Worm (Caenorhabditis elegans): Measurements from ENCODE around the gene F38C2.4.
"Not testable (repeated sequence)": the region's sequence is repeated elsewhere in the genome, so short reads cannot be mapped to it uniquely, and the experiment has no call there.

F38C2.4 gene

DNA sequence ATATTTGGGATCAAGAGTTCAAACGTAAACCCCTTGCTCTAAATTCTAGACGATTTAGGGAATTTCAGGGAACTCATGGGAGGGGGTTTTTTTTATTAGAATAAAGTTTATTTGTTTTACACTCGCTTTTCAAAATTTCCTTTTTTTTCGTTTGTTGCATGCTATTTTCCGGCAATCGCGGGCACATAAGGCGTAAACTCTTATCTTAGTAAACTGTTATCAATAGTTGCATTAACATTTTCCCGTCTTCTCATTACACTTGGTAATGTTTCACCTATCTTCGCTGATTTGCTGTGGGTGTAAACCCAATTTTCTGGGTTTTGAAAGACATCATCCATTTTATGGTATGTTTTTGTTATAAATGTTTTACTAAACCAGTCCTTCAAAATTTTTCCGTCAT lies 22.8 kb downstream of the F38C2.4 start:
- TF ChIP-seq unc-39 (tag; optimal IDR thresholded peaks at IDR 0.05) (no peak), flh-1 (GFP tag; optimal IDR thresholded peaks at IDR 0.05) (no peak), nhr-237 (tag; optimal IDR thresholded peaks at IDR 0.05) (no peak)

DNA sequence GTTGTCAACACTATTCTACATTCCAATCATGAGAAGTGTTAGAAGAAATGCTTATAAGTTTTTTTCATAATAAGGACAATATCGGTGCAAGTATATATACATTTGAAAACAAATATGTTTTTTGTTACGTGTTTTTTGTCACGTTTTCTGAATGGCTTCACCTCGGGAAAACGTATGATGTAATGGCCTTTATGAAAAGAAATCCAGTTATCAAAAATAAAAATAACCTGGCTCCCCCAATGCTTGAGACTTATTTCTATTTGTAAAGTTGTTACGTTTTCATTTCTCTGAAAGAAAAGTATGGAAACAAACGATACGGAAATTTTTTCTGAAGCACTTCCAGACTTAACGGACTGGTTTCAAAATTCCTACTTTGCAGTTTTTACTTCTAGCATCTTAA lies 27.8 kb downstream of the F38C2.4 start, which contains the start of gene srz-72:
srz-72 (plus strand) TSS at position 301 of the 400 bp plus-strand sequence.
- TF ChIP-seq elt-3 (tag; optimal IDR thresholded peaks at IDR 0.05) (no peak), pha-4 (tag; optimal IDR thresholded peaks at IDR 0.05) (no peak), nhr-237 (tag; optimal IDR thresholded peaks at IDR 0.05) (no peak)

DNA sequence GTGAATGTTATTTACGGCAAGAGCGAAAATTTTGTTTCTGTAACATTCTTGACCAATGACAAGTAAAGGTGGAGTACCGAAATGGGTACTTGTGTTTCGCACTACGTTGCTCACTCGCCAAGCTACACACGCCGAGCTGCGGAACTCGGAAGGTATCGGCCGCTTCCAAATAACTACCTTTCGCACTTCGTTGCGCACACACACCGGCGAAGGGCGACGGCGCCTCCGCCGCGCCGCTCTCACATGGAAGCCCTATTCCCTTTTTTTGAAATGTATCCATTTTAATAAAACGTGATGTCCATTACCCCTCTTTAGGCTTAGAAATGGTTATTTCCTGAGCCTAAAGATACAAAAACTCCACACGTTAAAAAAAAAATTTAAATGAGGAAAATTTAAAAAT lies 35.9 kb downstream of the F38C2.4 start:
- no peak for TF ChIP-seq zip-8 (tag; optimal IDR thresholded peaks at IDR 0.05)
- no peak for TF ChIP-seq unc-120 (tag; optimal IDR thresholded peaks at IDR 0.05; ENCODE audit: poor library complexity, severe bottlenecking)
- no peak for TF ChIP-seq ham-2 (GFP tag; optimal IDR thresholded peaks at IDR 0.05)

DNA sequence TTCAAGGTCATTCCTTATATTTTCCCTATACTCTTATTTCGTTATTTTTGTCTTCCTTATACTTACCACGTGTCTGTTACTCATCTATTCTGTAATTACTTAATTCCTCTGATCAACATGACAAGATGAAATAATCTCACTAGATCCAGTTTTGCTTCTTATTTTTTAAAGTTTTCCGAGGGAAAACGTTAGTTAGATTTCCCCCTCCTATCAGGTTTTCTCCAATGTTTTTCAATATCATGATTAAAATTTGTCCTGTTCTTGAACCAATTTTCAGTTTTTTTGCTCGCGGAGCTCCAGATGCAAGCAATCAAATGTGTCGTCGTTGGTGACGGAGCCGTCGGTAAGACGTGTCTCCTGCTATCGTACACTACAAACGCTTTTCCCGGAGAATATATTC lies 36.9 kb downstream of the F38C2.4 start, which contains the start of gene rac-2:
rac-2 (plus strand) TSS at position 301 of the 400 bp plus-strand sequence.
- TF ChIP-seq pha-4, nhr-12, sptf-1 (tag; optimal IDR thresholded peaks at IDR 0.05): not testable (repeated sequence)

DNA sequence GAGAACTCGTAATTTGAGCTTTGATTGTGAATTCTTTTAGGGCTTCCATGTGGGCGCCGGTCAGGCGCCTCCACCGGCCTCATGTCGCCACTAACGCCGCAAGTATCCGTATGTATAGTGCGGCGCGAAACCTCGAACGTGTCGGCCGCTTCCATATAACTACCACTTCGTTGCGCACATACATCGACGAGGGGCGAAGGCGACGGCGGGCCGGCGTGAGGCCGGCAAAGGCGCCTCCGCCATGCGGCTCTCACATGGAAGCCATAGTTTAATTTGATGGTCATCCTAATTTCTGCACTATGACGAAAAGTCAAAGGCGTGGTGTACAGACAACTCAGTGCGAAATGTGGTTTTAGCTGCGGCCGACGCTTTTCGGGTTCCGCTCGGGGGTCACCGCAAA lies 39.0 kb downstream of the F38C2.4 start:
- TF ChIP-seq ceh-43 (GFP tag; optimal IDR thresholded peaks at IDR 0.05) (no peak), pha-4 (tag; optimal IDR thresholded peaks at IDR 0.05) (no peak), mls-2 (tag; optimal IDR thresholded peaks at IDR 0.05) (no peak), sem-2 (GFP tag; optimal IDR thresholded peaks at IDR 0.05) (no peak), unc-120 (tag; optimal IDR thresholded peaks at IDR 0.05; ENCODE audit: poor library complexity, severe bottlenecking) (no peak), nhr-12 (tag; optimal IDR thresholded peaks at IDR 0.05) (no peak), cnd-1 (tag; optimal IDR thresholded peaks at IDR 0.05) (no peak), mab-5 (tag; optimal IDR thresholded peaks at IDR 0.05) (no peak), ces-1 (GFP tag; optimal IDR thresholded peaks at IDR 0.05) (no peak), hlh-1 (tag; optimal IDR thresholded peaks at IDR 0.05) (no peak), snpc-4 (tag; optimal IDR thresholded peaks at IDR 0.05) (no peak), lsy-2 (tag; optimal IDR thresholded peaks at IDR 0.05) (no peak), flh-1 (GFP tag; optimal IDR thresholded peaks at IDR 0.05) (no peak), nhr-28 (tag; optimal IDR thresholded peaks at IDR 0.05) (no peak), elt-3 (tag; optimal IDR thresholded peaks at IDR 0.05) (no peak)

DNA sequence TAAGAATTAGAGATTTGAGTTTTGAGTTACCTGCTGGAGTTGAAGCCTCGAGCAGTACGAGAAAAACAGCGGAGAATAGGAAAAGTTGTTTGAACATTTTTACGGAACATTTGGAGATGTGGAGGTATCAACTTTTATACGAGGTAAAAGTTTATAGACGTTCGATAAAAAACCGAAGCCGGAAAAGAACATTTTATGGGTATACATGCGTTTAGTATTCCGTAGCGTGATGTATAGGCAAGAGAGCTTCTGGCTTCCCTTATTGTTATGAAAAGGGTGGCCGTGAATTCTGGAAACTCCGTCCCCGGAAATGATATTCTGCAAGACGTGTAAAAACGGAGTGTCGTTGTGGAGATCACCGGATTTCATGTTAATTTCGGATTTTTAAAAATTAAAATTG lies 49.4 kb downstream of the F38C2.4 start, which contains the start of gene K03D3.5:
K03D3.5 (minus strand) TSS at position 101 of the 400 bp plus-strand sequence.
- TF ChIP-seq ceh-39 (tag; optimal IDR thresholded peaks at IDR 0.05) (no peak), drap-1 (GFP tag; optimal IDR thresholded peaks at IDR 0.05) (no peak), elt-3 (tag; optimal IDR thresholded peaks at IDR 0.05) (no peak), nhr-237 (tag; optimal IDR thresholded peaks at IDR 0.05) (no peak), ceh-43 (GFP tag; optimal IDR thresholded peaks at IDR 0.05) (no peak), lsy-2 (tag; optimal IDR thresholded peaks at IDR 0.05) (no peak), snpc-4 (tag; optimal IDR thresholded peaks at IDR 0.05) (no peak), bed-3 (GFP tag; optimal IDR thresholded peaks at IDR 0.05) (no peak), ceh-83 (GFP tag; optimal IDR thresholded peaks at IDR 0.05) (no peak)

DNA sequence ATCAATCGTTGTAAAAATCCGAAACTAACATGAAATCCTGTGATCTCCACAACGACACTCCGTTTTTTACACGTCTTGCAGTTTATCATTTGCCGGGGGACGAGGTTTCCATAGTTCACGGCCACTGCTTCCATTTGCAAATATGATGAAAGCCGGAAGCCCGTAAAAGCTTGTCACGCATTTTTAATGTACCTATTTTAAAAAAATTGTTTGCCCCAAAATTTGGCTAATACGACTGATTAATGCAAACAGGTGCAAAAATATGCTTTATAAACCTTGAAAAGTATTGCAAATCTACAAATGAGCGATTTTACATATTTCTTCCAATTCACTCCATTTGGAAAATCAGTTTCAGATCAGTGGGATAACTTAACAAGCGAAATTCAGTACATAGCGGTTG lies 49.8 kb downstream of the F38C2.4 start, which contains the start of gene srz-61:
srz-61 (plus strand) TSS at position 301 of the 400 bp plus-strand sequence.
- no peak for TF ChIP-seq nhr-12 (tag; optimal IDR thresholded peaks at IDR 0.05)
- TF ChIP-seq blmp-1 (tag; optimal IDR thresholded peaks at IDR 0.05): no peak
- no peak for TF ChIP-seq unc-39 (tag; optimal IDR thresholded peaks at IDR 0.05)
- no peak for TF ChIP-seq ztf-11 (tag; optimal IDR thresholded peaks at IDR 0.05)
- TF ChIP-seq ces-1 (GFP tag; optimal IDR thresholded peaks at IDR 0.05): no peak
- no peak for TF ChIP-seq mep-1 (tag; optimal IDR thresholded peaks at IDR 0.05)
- TF ChIP-seq elt-3 (tag; optimal IDR thresholded peaks at IDR 0.05): no peak
- TF ChIP-seq zip-8 (tag; optimal IDR thresholded peaks at IDR 0.05): no peak

Data from whole organism, mixed stage, embryonic.